Fruit fly (Drosophila melanogaster): ENCODE data around the gene trn.

dm6 chr3L:13120146-13120545 is 6.1 kb downstream of the trn start:
- TF ChIP-seq cnc (optimal IDR thresholded peaks at IDR 0.05): no peak
- no peak for TF ChIP-seq Crg-1 (GFP tag; optimal IDR thresholded peaks at IDR 0.05)
- TF ChIP-seq bab1 (GFP tag; optimal IDR thresholded peaks at IDR 0.05): no peak
- TF ChIP-seq Clk (GFP tag; optimal IDR thresholded peaks at IDR 0.05): no peak
- TF ChIP-seq kay (GFP tag; ENCODE audit: borderline replicate concordance): no peak
- no peak for TF ChIP-seq cic (GFP tag; optimal IDR thresholded peaks at IDR 0.05)

All from whole organism, adult.